Fruit fly (Drosophila melanogaster): ENCODE results near the gene lectin-22C.

The lectin-22C gene

DNA sequence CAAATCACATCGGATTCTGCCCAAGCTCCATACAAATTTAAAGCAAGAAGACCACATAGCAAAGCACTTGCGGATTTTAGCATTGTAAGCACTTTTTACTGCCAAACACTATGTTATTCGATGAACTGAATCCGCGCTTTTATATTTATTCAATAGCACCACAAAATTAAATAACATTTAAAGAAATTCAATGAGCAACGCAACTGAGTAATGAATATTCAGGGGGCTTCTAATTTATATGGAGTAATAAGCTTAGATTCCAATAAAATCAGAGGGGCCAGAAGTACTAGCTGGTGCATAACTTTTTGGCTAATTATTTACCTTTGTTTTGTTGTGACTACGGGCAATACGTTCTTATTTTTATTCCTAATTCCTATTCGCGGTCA lies at the start of gene lectin-22C:
Gene lectin-22C (minus strand): TSS at position 101 of the 386 bp plus-strand sequence.
- TF ChIP-seq ttk (optimal IDR thresholded peaks at IDR 0.05) (no peak), h (optimal IDR thresholded peaks at IDR 0.05) (no peak), insv (optimal IDR thresholded peaks at IDR 0.05) (no peak), psq (optimal IDR thresholded peaks at IDR 0.05) (no peak), Sin3A (optimal IDR thresholded peaks at IDR 0.05) (no peak), Myc (optimal IDR thresholded peaks at IDR 0.05) (no peak)

DNA sequence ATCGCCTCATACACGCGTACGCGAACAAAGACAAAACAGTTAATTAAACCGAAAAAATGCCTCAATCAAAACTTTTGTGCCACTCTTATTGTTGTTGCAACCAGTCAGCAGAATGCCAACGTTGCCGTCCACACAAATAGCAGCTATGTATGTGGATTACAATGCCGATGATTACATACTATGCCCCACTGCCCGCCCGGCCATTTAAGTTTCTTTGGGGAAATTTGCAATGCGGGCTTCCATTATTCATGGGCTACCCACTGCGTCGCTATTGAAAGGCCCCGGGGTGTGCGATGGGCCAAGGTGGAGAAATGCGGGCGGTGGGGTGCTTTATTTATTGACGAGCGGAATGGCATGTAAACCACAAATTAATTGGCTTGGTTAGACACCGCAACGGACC lies 47.3 kb upstream of the lectin-22C start:
- TF ChIP-seq insv (optimal IDR thresholded peaks at IDR 0.05) (no peak), Sin3A (optimal IDR thresholded peaks at IDR 0.05) (no peak), Myc (optimal IDR thresholded peaks at IDR 0.05) (no peak)

DNA sequence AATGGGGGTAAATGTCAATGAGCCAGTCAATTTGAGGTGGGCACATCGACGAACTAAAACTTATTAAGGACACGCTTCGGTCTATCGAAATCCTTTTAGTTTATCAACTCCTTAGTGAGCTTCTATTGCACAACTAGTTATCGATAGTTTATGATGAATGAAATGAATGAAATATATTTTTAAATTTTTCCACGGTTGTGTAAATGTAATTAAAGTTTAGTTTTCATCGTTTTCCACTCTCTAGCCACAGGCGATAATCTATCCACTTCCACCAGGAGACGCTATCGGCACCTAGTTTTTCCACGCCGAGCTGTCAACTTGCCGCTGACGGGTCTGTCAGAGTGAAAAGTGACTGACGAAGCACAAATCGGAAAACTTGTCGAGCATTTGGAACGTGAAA lies 42.6 kb upstream of the lectin-22C start, which contains the start of gene CG12674:
Gene CG12674 (plus strand): TSS at position 301 of the 400 bp plus-strand sequence.
- no peak for TF ChIP-seq h (optimal IDR thresholded peaks at IDR 0.05)
- TF ChIP-seq insv (optimal IDR thresholded peaks at IDR 0.05): no peak
- no peak for TF ChIP-seq Myc (optimal IDR thresholded peaks at IDR 0.05)
- no peak for TF ChIP-seq Sin3A (optimal IDR thresholded peaks at IDR 0.05)
- no peak for TF ChIP-seq psq (optimal IDR thresholded peaks at IDR 0.05)
- TF ChIP-seq ttk (optimal IDR thresholded peaks at IDR 0.05): no peak

DNA sequence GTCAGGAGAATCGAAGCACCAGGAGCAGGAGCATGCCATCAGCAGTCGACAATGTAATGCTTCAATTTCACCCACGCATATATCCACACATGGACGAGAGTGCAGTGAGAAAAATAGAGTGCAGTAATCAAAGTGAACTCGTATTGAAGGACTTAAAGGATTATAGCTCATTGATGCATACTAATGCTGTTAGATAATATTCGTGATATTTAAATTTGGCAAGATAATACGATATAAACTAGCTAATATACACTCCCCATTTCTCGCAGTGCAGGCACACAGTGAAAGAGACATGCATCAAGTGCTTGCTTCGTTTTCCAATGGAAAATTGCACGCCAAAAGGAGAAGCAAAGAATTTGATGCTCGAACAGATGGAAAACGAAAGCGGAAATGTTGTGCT lies 35.9 kb upstream of the lectin-22C start:
- no peak for TF ChIP-seq Sin3A (optimal IDR thresholded peaks at IDR 0.05)
- no peak for TF ChIP-seq ttk (optimal IDR thresholded peaks at IDR 0.05)
- no peak for TF ChIP-seq insv (optimal IDR thresholded peaks at IDR 0.05)
- no peak for TF ChIP-seq psq (optimal IDR thresholded peaks at IDR 0.05)
- no peak for TF ChIP-seq h (optimal IDR thresholded peaks at IDR 0.05)
- no peak for TF ChIP-seq Myc (optimal IDR thresholded peaks at IDR 0.05)

- no peak for TF ChIP-seq ttk (optimal IDR thresholded peaks at IDR 0.05)
- no peak for TF ChIP-seq h (optimal IDR thresholded peaks at IDR 0.05)
- TF ChIP-seq psq (optimal IDR thresholded peaks at IDR 0.05): no peak
- no peak for TF ChIP-seq insv (optimal IDR thresholded peaks at IDR 0.05)
- no peak for TF ChIP-seq Sin3A (optimal IDR thresholded peaks at IDR 0.05)
- TF ChIP-seq Myc (optimal IDR thresholded peaks at IDR 0.05): no peak
Measured at dm6 chr2L:2054289-2054688, 17.2 kb upstream of the lectin-22C start, which contains the start of gene Or22c. Gene Or22c, plus strand, starts transcription at chr2L:2054589.

DNA sequence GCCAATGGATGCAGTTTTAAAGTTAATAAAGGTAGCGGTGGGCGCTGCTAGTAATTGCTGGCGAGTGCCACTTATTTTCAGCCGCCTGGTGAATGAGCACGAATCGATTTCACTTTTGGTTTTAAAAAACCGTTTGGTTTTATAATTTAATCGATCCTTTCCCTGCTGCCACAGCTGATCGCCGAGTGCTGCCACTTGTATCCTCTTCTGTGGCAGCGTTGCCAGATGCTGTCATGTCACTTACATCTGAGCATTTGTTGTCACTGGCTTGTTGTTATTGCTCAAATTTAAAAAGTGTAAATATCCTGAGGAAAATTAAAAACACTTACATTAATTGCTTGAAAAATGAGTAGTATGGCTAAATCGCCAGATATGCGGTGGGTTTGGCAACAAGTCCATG lies 8.2 kb upstream of the lectin-22C start, which contains the start of gene Kebab:
Gene Kebab (plus strand): TSS at position 230 of the 400 bp plus-strand sequence.
- no peak for TF ChIP-seq Myc (optimal IDR thresholded peaks at IDR 0.05)
- TF ChIP-seq psq (optimal IDR thresholded peaks at IDR 0.05): no peak

DNA sequence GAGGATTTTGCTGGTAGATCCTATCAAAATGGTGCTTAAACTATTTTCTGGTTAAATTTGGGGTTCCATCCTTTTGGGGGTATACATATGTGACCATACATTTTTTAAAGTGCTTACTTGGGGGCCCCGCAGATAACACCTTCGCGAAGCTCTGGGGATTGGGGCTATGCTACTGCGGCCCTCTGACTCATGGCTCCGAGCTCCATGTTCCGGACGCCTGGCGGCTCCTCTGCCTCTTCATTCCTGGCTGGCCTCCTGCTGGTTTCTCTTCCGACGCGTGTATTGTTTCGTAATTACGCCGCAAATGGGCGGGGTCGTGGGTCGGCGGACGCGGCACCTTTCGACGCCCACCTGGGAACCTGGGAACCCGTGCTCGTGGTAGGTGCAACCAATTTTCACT lies 7.8 kb upstream of the lectin-22C start:
- no peak for TF ChIP-seq Myc (optimal IDR thresholded peaks at IDR 0.05)
- TF ChIP-seq Sin3A (optimal IDR thresholded peaks at IDR 0.05): no peak
- no peak for TF ChIP-seq psq (optimal IDR thresholded peaks at IDR 0.05)
- no peak for TF ChIP-seq ttk (optimal IDR thresholded peaks at IDR 0.05)
- TF ChIP-seq insv (optimal IDR thresholded peaks at IDR 0.05): no peak
- TF ChIP-seq h (optimal IDR thresholded peaks at IDR 0.05): no peak

- TF ChIP-seq insv (optimal IDR thresholded peaks at IDR 0.05) (no peak), h (optimal IDR thresholded peaks at IDR 0.05) (no peak), ttk (optimal IDR thresholded peaks at IDR 0.05) (no peak), psq (optimal IDR thresholded peaks at IDR 0.05) (no peak), Myc (optimal IDR thresholded peaks at IDR 0.05) (no peak), Sin3A (optimal IDR thresholded peaks at IDR 0.05) (no peak)
Measured at dm6 chr2L:2042072-2042471, 5.0 kb upstream of the lectin-22C start.

DNA sequence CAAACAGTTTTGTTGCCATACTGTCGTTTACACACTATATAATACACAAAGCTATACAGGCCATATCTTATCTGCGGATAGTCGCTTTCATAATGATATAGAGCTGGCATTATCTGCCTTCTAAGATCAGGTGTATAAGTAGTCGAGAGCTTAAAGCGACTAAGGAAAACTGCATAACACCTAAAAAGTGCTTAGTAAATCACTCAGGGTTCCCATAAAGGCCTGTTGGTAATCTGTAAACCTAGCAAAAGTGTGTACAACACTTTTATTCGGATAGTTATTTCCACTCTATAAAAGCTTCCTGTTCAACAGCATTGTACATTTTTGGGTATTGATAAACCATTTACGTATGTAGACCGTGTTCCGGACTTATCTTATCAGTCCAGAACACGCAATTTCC lies 2.4 kb upstream of the lectin-22C start:
- no peak for TF ChIP-seq insv (optimal IDR thresholded peaks at IDR 0.05)
- TF ChIP-seq Sin3A (optimal IDR thresholded peaks at IDR 0.05): no peak
- TF ChIP-seq h (optimal IDR thresholded peaks at IDR 0.05): no peak
- TF ChIP-seq ttk (optimal IDR thresholded peaks at IDR 0.05): no peak
- TF ChIP-seq psq (optimal IDR thresholded peaks at IDR 0.05): no peak
- no peak for TF ChIP-seq Myc (optimal IDR thresholded peaks at IDR 0.05)

dm6 chr2L:2038956-2039263 lies 1.8 kb upstream of the lectin-22C start:
- TF ChIP-seq ttk (optimal IDR thresholded peaks at IDR 0.05) (no peak), Myc (optimal IDR thresholded peaks at IDR 0.05) (no peak)

DNA sequence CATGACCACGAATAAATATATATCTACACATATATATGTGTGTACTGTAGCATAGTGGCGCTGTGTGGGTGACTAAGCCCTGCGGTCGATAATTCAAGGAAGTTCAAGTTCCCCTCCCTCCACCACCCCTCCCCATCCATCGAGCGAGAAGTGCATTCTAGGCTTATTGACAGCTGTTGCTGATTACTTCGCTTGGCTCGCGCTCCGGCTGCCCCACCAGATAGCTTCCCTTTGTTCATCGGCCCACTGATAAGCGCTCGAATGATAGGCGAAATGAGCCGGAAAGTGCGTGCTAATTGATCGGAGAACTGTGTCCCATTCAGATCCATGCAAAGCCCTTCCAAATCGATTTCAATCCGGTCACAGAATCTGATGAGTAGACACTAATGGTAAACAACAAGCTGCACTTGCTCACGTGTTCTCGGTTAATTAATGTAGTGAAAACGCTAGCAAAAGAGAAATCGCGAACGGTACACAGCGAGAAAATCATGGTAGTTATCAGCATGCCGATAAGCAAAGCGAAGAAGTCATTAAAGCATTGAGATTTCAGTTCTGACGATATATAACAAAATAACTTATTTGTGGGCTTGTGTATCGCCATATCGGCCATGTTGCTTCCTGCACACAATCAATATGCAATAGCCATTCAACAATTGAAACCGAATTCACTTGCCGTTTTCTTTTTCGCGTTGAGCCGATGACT lies 1.3 kb upstream of the lectin-22C start:
- TF ChIP-seq h (optimal IDR thresholded peaks at IDR 0.05) (no peak), Sin3A (optimal IDR thresholded peaks at IDR 0.05) (no peak), insv (optimal IDR thresholded peaks at IDR 0.05) (no peak), psq (optimal IDR thresholded peaks at IDR 0.05) (no peak), ttk (optimal IDR thresholded peaks at IDR 0.05) (no peak), Myc (optimal IDR thresholded peaks at IDR 0.05) (no peak)

DNA sequence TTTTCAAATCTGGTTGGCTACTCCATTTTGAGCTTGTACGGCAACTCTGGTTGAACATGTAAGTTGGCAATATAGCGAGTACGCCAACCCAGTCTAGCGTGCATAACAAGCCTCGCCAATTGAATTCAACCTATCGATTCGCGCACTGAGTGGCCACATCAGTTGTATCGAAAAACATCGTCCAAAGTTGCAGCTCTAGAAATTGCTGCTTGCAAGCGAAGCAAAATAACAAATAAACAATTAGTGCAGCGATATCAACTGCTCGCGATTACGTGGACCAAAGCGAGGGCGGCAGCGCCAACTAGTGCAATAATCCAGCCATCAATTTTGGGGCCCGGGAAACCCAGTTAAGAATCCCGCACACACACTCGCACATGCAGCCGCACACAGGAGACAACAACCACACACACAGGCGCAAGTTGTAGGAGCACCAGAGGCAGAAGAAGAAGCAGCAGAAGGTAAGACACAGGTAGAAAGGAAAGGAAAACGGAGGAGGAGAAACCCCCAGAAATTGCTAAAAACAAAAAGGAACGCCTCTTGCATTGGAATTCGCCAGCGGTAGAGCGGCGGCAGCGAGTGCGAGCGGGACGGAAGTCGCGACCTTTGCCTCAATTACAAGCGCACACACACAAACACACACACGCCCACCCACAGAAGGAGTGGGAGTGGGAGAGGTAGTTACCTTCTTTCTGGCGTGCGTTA lies 637 bp upstream of the lectin-22C start:
- TF ChIP-seq psq (optimal IDR thresholded peaks at IDR 0.05) (no peak), Myc (optimal IDR thresholded peaks at IDR 0.05) (no peak), h (optimal IDR thresholded peaks at IDR 0.05) (no peak), Sin3A (optimal IDR thresholded peaks at IDR 0.05) (no peak), ttk (optimal IDR thresholded peaks at IDR 0.05) (no peak), insv (optimal IDR thresholded peaks at IDR 0.05) (no peak)

- no peak for TF ChIP-seq insv (optimal IDR thresholded peaks at IDR 0.05)
- TF ChIP-seq Sin3A (optimal IDR thresholded peaks at IDR 0.05): no peak
- no peak for TF ChIP-seq ttk (optimal IDR thresholded peaks at IDR 0.05)
- TF ChIP-seq psq (optimal IDR thresholded peaks at IDR 0.05): no peak
- no peak for TF ChIP-seq Myc (optimal IDR thresholded peaks at IDR 0.05)
Measured at dm6 chr2L:2035941-2036340, 1.1 kb downstream of the lectin-22C start, which contains the start of gene CG42296. Gene CG42296, minus strand, starts transcription at chr2L:2036041.

Measured in Kc167 (cell line).